Fruit fly (Drosophila melanogaster): ENCODE results near the gene CG2126.

Gene CG2126

DNA sequence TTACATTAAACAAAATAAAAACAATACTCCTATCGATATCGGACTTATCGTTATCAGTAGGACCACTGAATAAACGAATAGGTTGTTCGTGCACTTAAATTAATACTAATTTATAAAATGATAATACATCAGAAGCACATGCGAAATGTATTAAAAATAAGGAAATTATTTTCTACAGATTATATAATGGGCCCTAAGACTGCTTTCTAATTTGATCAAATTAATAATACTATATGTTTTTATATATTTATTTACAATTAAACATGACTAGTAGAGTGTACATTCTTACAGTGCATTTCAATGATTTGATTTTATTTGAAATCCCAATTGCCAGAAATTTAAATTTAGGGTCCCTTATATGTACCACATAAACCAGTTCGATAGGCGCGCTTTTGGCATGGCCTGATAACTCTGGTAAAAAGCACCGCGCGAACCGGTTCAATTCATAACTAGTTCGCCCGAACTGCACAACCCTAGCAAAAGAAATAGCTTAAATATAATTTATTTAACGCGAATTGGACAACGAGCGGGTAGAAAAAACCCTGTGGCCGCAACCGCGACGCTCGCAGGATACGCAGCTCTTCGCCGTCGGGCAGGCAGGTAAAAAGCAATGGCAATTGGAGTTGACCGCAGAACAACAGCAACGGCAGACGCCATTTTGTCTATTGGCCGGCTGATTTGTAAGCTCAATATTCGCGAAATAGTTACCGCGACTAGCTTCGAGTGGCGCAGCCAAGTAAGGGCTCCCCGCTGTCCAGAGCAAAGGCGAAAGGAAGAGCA lies at the start of gene CG2126, which contains the start of gene faf (continued):
- no peak for TF ChIP-seq grn (GFP tag; optimal IDR thresholded peaks at IDR 0.05)
- TF ChIP-seq corto (GFP tag; optimal IDR thresholded peaks at IDR 0.05): no peak
- TF ChIP-seq Mrtf (GFP tag; IDR thresholded peaks at IDR 0.05): peak; percentile 47; the same call in 1 of the 3 replicates
- TF ChIP-seq Usf (GFP tag; optimal IDR thresholded peaks at IDR 0.05): peak; percentile 48
- peak; percentile 80 for TF ChIP-seq Fer2 (tag; optimal IDR thresholded peaks at IDR 0.05)
- TF ChIP-seq CG1832 (GFP tag; optimal IDR thresholded peaks at IDR 0.05): no peak
- TF ChIP-seq peb (GFP tag; IDR thresholded peaks at IDR 0.05): no peak
- TF ChIP-seq NK7.1 (GFP tag; optimal IDR thresholded peaks at IDR 0.05): peak; percentile 42
- peak; percentile 75 for TF ChIP-seq CG12155 (GFP tag; optimal IDR thresholded peaks at IDR 0.05)
- peak; percentile 70 for TF ChIP-seq Six4 (GFP tag; optimal IDR thresholded peaks at IDR 0.05)
- TF ChIP-seq zen (tag; optimal IDR thresholded peaks at IDR 0.05): peak; percentile 64
- TF ChIP-seq zfh1 (GFP tag; IDR thresholded peaks at IDR 0.05): peak; percentile 72; the same call in 2 of the 3 replicates
- TF ChIP-seq pfk (GFP tag; optimal IDR thresholded peaks at IDR 0.05): no peak
- TF ChIP-seq oc (tag; optimal IDR thresholded peaks at IDR 0.05): peak; percentile 58
- TF ChIP-seq CG31365 (tag; optimal IDR thresholded peaks at IDR 0.05): no peak
- peak; percentile 62 for TF ChIP-seq BEAF-32 (GFP tag; optimal IDR thresholded peaks at IDR 0.05)
- no peak for TF ChIP-seq Trl (optimal IDR thresholded peaks at IDR 0.05)
- peak; percentile 49 for TF ChIP-seq Trl (GFP tag; optimal IDR thresholded peaks at IDR 0.05)
- TF ChIP-seq CG7745 (tag; optimal IDR thresholded peaks at IDR 0.05): no peak
- peak; percentile 53 for TF ChIP-seq Bgb (GFP tag; IDR thresholded peaks at IDR 0.05; ENCODE audit: partially characterized antibody)
- no peak for TF ChIP-seq cg (GFP tag; optimal IDR thresholded peaks at IDR 0.05)
- TF ChIP-seq tin (GFP tag; optimal IDR thresholded peaks at IDR 0.05): peak; percentile 82
- peak; percentile 41; the same call in 1 of the 2 replicates for TF ChIP-seq wor (GFP tag; IDR thresholded peaks at IDR 0.05)
- peak in 1 of 2 experiments; percentile 42 for TF ChIP-seq insv (GFP tag; optimal IDR thresholded peaks at IDR 0.05)
- TF ChIP-seq E2f2 (GFP tag; IDR thresholded peaks at IDR 0.05): peak; percentile 51
- peak; percentile 42 for TF ChIP-seq CG17912 (GFP tag; optimal IDR thresholded peaks at IDR 0.05)
- no peak for TF ChIP-seq abd-A (tag; optimal IDR thresholded peaks at IDR 0.05)
- TF ChIP-seq ash1 (GFP tag; optimal IDR thresholded peaks at IDR 0.05): no peak
- peak; percentile 41 for TF ChIP-seq CG5180 (GFP tag; optimal IDR thresholded peaks at IDR 0.05)
- no peak for TF ChIP-seq Hr39 (optimal IDR thresholded peaks at IDR 0.05)
- TF ChIP-seq CG6854 (GFP tag; optimal IDR thresholded peaks at IDR 0.05): peak; percentile 14
- peak; percentile 84 for TF ChIP-seq CG11456 (GFP tag; IDR thresholded peaks at IDR 0.05)
- no peak for TF ChIP-seq fd64A (GFP tag; optimal IDR thresholded peaks at IDR 0.05)
- peak; percentile 33; the same call in 2 of the 3 replicates for TF ChIP-seq CG14860 (GFP tag; IDR thresholded peaks at IDR 0.05; ENCODE audit: partially characterized antibody)
- peak in 1 of 2 experiments; percentile 39 for TF ChIP-seq chif (GFP tag; optimal IDR thresholded peaks at IDR 0.05)
- peak; percentile 73 for TF ChIP-seq gcm (GFP tag; optimal IDR thresholded peaks at IDR 0.05)
- TF ChIP-seq chinmo (GFP tag; IDR thresholded peaks at IDR 0.05; ENCODE audit: partially characterized antibody): no peak
- peak; percentile 50; the same call in 1 of the 2 replicates for TF ChIP-seq unc-4 (GFP tag; IDR thresholded peaks at IDR 0.05; ENCODE audit: partially characterized antibody)
- TF ChIP-seq Max (GFP tag; optimal IDR thresholded peaks at IDR 0.05): peak; percentile 55
- peak; percentile 7 for TF ChIP-seq Myb (GFP tag; optimal IDR thresholded peaks at IDR 0.05)
- 0 out of 2 replicates have a peak, but pooled peaks have one; percentile 7 for TF ChIP-seq CG42726 (GFP tag; IDR thresholded peaks at IDR 0.05; ENCODE audit: partially characterized antibody)
- TF ChIP-seq Dref (GFP tag; IDR thresholded peaks at IDR 0.05): peak; percentile 59
- peak; percentile 56; the same call in 2 of the 3 replicates for TF ChIP-seq CG14050 (GFP tag; IDR thresholded peaks at IDR 0.05)
- peak; percentile 61 for TF ChIP-seq CG4820 (GFP tag; optimal IDR thresholded peaks at IDR 0.05)
- peak; percentile 46; the same call in 1 of the 3 replicates for TF ChIP-seq CG16813 (GFP tag; IDR thresholded peaks at IDR 0.05; ENCODE audit: partially characterized antibody)
- no peak for TF ChIP-seq HLHmδ (GFP tag; optimal IDR thresholded peaks at IDR 0.05)
- peak; percentile 40 for TF ChIP-seq stwl (tag; optimal IDR thresholded peaks at IDR 0.05)
- no peak for TF ChIP-seq CTCF (GFP tag; optimal IDR thresholded peaks at IDR 0.05)
- TF ChIP-seq CG2889 (GFP tag; IDR thresholded peaks at IDR 0.05): peak; percentile 56; the same call in 2 of the 3 replicates

Data from whole organism, embryonic.